Fruit fly (Drosophila melanogaster) Kc167 (cell line): ENCODE measurements around the gene CG14053.

Source experiments
- Myc ChIP-seq: fragments of >200 bp; optimal IDR thresholded peaks from 2 replicates; lab custom pipeline; 2017; ENCODE audit warnings: missing external identifiers
- Sin3A ChIP-seq: fragments of >200 bp; optimal IDR thresholded peaks from 2 replicates; lab custom pipeline; 2018; ENCODE audit warnings: missing external identifiers
- h ChIP-seq: fragments of >200 bp; optimal IDR thresholded peaks from 3 replicates; lab custom pipeline; 2018; ENCODE audit warnings: missing external identifiers
- insv ChIP-seq: fragments of >200 bp; optimal IDR thresholded peaks from 3 replicates; lab custom pipeline; 2018; ENCODE audit warnings: missing external identifiers
- psq ChIP-seq: fragments of >200 bp; optimal IDR thresholded peaks from 2 replicates; lab custom pipeline; 2017; ENCODE audit warnings: missing external identifiers
- ttk ChIP-seq: sonication (Bioruptor generic); optimal IDR thresholded peaks from 2 replicates; lab custom pipeline; 2017; ENCODE audit warnings: missing external identifiers

CG14053 gene

dm6 chrX:2165394-2165793 is 28.3 kb downstream of the CG14053 start:
- TF ChIP-seq ttk (no peak), Myc (lab: Kevin White, UChicago) (no peak), insv (no peak), Sin3A (lab: Kevin White, UChicago) (no peak), h (no peak), psq (no peak)

DNA sequence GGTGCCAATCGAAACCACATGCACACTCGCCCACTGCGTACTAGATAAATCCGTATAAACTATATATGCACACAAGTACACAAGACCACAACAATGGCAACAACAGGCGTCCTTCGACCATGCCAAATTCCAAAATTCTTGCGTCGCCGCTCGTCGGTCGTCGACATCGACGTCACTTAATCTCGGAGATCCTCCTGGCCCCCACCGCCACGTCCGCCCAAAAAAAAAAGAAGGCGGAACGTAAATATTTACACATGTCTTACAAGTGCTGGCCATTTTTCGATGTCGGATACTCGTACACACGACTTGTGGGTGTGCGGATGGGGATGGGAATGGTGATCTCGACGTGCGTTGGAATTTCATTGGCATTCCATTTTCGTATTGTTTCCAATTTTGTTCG is 30.4 kb downstream of the CG14053 start:
- TF ChIP-seq h = no peak

DNA sequence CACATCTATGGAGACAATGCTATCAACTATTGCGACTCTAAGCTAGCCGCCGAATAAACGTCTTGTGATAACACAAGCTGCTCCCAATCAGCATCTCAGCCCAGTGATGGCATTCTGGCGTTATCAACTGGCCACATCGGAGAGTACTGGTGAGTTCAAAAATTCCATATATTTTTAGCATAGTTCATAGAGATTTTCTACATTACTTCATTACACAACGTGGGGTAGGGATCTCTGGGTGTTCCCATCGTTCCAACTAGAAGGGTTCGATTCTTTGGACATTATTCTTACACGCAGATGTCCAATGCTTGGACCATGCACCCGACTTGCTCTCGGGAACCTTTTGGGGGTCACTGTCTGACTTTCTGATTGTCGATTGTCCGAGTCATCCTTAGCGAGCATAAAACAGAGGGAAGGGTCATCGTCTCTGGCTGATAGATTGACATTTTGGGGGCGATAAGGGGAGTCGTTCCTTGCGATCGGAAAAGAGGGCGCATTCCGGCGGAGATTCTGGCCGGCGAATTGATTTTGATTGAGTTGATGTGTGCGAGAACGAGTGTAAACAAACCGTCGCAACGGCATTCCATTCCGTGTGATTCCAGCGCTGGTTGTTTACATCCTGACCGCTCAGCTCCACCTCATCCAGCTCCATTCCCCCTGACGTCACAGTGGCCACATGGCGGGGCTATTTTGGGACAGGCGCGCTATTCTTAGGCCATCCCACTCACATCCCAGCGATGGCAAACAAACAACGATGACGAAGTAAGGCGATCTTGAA is 31.4 kb downstream of the CG14053 start, which contains the start of the genes Cyp4d1 and CG3630:
Gene Cyp4d1 (minus strand): TSS at position 51 of the 778 bp plus-strand sequence.
Gene CG3630 (plus strand): TSS at position 67 of the 778 bp plus-strand sequence.
- TF ChIP-seq psq (no peak), Sin3A (lab: Kevin White, UChicago) (no peak), Myc (lab: Kevin White, UChicago) (no peak), ttk (no peak), insv (no peak), h (no peak)

DNA sequence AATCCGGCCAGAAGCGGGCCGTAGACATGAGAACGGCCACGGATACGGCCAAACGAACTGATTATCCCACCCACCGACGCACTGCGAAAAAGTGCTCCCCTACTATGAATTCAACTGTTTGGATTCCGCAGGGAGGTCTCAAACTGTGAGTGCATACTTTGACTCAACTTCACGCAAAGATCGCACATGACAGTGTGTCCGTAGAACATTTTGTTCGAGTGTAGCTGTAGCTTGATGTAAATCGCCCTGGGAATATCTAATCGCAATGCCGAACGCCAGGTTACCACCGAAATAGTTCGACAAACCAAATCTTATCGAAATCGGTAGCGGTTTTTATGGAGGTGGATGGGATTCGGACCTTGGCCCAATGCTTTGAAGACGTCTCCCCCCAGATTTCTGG is 32.7 kb downstream of the CG14053 start:
- TF ChIP-seq h (no peak), insv (no peak), ttk (no peak), Myc (lab: Kevin White, UChicago) (no peak), psq (no peak), Sin3A (lab: Kevin White, UChicago) (no peak)

DNA sequence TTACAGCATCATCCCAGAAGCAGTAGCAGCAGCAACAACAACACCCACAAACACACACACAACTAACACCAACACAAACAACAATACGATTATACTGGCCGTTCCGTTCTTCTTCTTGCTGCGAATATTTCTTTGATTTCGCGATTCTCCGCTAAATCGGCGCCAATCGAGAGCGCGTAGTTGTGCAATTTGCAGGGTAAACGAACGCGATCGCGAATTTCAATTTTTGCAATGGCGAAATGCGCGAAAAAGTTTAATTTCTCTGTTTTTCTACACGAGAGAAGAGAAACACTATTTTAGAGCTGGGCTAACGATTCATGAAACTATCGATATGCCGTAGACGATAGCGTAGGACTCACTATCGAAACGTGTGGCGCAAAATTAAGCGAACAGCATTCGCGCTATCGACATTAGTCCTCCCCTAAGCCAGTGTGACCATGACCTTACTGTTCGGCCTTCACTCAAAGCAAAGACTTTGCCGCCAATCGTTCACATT is 35.0 kb downstream of the CG14053 start, which contains the start of gene wapl:
Gene wapl (minus strand): TSS at position 316 of the 496 bp plus-strand sequence.
- no peak for TF ChIP-seq psq
- no peak for TF ChIP-seq insv
- TF ChIP-seq Myc (lab: Kevin White, UChicago) = no peak
- TF ChIP-seq ttk = no peak
- TF ChIP-seq h = no peak
- no peak for TF ChIP-seq Sin3A (lab: Kevin White, UChicago)

DNA sequence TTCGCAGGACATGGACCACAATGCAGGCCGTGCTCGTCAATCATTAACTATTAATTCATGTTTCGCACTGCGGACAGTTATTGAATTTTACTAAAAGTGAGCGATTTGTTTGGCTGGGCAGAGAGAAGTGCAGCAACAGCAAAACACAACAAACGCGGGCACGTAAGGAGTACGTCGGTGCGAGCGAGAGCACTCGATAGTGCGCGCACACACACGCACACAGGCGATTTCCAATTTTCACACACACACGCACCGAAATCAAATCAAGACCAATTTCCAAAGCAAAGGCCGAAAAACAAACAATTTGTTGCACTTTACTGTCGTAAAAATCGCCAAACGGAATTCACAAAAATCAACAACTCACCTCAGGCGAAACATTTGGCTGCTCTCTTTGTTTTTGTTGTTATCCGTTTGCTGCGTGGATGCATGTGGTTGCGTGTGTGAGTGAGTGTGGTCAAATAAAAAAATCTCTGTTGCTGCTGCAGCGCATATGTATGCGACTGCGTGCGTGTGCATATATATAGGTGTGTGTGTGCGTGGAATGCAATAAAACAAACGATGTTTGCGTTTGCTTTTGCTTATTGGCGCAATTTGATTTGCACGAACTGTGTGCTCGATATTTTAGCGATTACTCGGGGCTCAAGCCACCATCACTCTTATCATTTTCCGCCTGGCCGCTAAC is 35.6 kb downstream of the CG14053 start:
- TF ChIP-seq Myc (lab: Kevin White, UChicago) (no peak), h (no peak), Sin3A (lab: Kevin White, UChicago) (no peak), psq (no peak), insv (no peak)

DNA sequence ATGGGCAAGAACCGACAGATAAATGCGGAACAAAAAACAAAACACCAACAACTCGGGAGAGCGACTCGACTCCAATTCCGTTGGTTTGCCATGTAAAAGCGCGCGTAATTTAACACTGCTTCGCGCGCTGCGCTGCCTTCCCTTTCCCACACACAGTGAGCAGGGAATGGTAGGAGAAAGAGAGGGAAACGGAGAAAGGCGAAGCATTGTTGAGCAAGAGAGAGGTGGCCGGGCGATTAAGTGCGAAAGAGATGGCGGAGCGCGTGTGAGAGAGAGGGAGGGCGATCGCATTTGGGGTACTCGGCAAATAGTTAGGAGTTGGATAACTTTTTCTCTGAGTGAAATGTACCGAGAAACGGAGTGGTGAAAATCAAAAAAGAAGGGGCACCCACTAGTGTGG is 37.8 kb downstream of the CG14053 start:
- peak; percentile 74 for TF ChIP-seq h
- TF ChIP-seq ttk = no peak
- TF ChIP-seq psq = no peak
- TF ChIP-seq insv = peak; percentile 88

DNA sequence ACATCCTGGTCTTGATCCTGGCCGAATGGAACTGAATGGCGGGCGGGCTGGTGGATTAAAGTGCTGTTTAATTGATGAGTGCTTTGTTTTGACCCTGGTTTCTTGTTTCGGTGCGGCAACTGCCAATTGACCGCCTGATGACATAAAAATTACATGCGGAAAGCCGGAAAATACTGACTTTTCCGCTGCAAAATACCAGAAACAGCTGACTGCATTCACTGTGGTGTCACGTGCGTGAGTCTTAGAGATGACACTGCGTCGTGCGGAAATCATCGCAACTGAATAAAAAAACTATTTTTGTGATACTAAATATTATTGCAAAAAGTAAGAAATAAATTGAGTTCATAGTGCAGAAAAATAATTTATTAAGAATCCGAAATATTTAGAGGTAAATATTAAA is 44.2 kb downstream of the CG14053 start, which contains the start of gene bcn92:
Gene bcn92 (minus strand): TSS at position 170 of the 400 bp plus-strand sequence.
- TF ChIP-seq ttk (no peak), Sin3A (lab: Kevin White, UChicago) (no peak), insv (no peak), psq (no peak), Myc (lab: Kevin White, UChicago) (no peak), h (no peak)

DNA sequence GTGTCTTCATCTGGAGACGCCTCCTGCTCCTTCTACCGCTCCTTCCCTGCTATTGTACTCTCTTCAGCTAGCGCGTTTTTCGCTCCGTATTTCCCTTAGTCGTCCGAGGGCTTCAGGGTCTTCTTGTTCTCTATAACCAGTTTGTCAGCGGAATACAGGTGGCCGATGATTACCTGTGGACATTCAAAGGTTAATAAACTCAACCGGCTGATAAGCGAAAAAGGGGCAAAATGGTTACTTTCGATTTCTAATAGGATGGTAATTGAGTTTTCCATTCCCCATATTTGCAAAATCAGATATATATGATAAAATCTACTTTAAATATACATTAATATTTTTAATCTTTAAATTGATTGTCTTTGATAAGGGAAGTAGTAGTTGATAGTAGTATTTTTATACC is 45.0 kb downstream of the CG14053 start:
- TF ChIP-seq Myc (lab: Kevin White, UChicago) (no peak), Sin3A (lab: Kevin White, UChicago) (no peak), insv (no peak), ttk (no peak), h (no peak), psq (no peak)

DNA sequence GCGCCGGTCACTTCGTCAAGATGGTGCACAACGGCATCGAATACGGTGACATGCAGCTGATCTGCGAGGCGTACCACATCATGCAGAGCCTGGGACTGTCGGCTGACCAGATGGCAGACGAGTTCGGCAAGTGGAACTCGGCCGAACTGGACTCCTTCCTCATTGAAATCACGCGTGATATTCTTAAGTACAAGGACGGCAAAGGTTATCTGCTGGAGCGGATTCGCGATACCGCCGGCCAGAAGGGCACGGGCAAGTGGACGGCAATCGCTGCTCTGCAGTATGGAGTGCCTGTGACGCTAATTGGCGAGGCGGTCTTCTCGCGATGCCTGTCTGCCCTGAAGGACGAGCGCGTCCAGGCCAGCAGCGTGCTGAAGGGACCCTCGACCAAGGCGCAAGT is 46.2 kb downstream of the CG14053 start:
- TF ChIP-seq ttk = no peak
- no peak for TF ChIP-seq h
- no peak for TF ChIP-seq Sin3A (lab: Kevin White, UChicago)
- no peak for TF ChIP-seq psq
- no peak for TF ChIP-seq Myc (lab: Kevin White, UChicago)
- no peak for TF ChIP-seq insv

dm6 chrX:2146574-2146973 is 47.1 kb downstream of the CG14053 start:
- no peak for TF ChIP-seq insv
- TF ChIP-seq Sin3A (lab: Kevin White, UChicago) = no peak
- no peak for TF ChIP-seq psq
- TF ChIP-seq Myc (lab: Kevin White, UChicago) = no peak
- TF ChIP-seq h = no peak
- no peak for TF ChIP-seq ttk

- TF ChIP-seq h (no peak), ttk (no peak), psq (no peak), insv (no peak), Sin3A (lab: Kevin White, UChicago) (no peak), Myc (lab: Kevin White, UChicago) (no peak)
Measured at dm6 chrX:2145690-2146470, 47.8 kb downstream of the CG14053 start.

dm6 chrX:2145114-2145513 is 48.6 kb downstream of the CG14053 start, which contains the start of gene Pgd:
Gene Pgd (plus strand): TSS chrX:2145136.
- TF ChIP-seq ttk = no peak
- TF ChIP-seq insv = no peak
- TF ChIP-seq h = no peak
- no peak for TF ChIP-seq Myc (lab: Kevin White, UChicago)
- TF ChIP-seq Sin3A (lab: Kevin White, UChicago) = no peak
- no peak for TF ChIP-seq psq
